Worm (Caenorhabditis elegans): ENCODE measurements around the gene sdz-11.

DNA sequence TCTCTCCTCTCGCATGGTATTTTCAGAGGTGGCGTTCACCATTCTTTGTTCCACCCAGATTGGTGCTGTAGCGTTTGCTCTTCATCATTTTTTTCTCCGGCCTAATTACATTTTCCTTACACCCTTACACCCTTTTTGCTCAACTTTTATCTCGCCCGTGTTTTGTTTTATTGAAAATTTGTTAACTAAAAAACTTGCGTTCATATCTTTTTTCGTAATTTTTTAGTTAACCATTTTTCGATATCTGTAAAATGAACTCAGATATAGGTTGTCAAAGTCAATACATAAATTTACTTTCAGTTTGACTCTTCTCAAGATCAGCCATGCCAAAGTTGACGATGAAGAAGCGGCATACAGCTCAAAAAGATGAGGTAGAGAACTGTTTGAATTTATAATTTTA lies 10.5 kb downstream of the sdz-11 start, which contains the start of gene F12E12.1:
- TF ChIP-seq efl-3 (GFP tag; optimal IDR thresholded peaks at IDR 0.05) = no peak
- no peak for TF ChIP-seq vab-15 (tag; optimal IDR thresholded peaks at IDR 0.05)
- TF ChIP-seq unc-62 (GFP tag; optimal IDR thresholded peaks at IDR 0.05) = no peak
- no peak for TF ChIP-seq ets-5 (GFP tag; IDR thresholded peaks at IDR 0.05)
- TF ChIP-seq ceh-82 (tag; optimal IDR thresholded peaks at IDR 0.05) = no peak
- no peak for TF ChIP-seq sox-4 (tag; optimal IDR thresholded peaks at IDR 0.05)
- no peak for TF ChIP-seq lin-15B (tag; optimal IDR thresholded peaks at IDR 0.05)
- no peak for TF ChIP-seq lin-14 (GFP tag; optimal IDR thresholded peaks at IDR 0.05)
- no peak for TF ChIP-seq nhr-12 (tag; optimal IDR thresholded peaks at IDR 0.05)
- no peak for TF ChIP-seq ztf-4 (tag; optimal IDR thresholded peaks at IDR 0.05)
- no peak for TF ChIP-seq unc-98 (GFP tag; IDR thresholded peaks at IDR 0.05)
- TF ChIP-seq jun-1 (tag; optimal IDR thresholded peaks at IDR 0.05) = no peak
- TF ChIP-seq aly-2 (tag; optimal IDR thresholded peaks at IDR 0.05) = no peak
- no peak for TF ChIP-seq irx-1 (tag; optimal IDR thresholded peaks at IDR 0.05)
